Worm (Caenorhabditis elegans): ENCODE data around the gene C43D7.8.
A peak's percentile ranks its signal among the peaks of the same experiment; 100 is the strongest.

C43D7.8 gene

DNA sequence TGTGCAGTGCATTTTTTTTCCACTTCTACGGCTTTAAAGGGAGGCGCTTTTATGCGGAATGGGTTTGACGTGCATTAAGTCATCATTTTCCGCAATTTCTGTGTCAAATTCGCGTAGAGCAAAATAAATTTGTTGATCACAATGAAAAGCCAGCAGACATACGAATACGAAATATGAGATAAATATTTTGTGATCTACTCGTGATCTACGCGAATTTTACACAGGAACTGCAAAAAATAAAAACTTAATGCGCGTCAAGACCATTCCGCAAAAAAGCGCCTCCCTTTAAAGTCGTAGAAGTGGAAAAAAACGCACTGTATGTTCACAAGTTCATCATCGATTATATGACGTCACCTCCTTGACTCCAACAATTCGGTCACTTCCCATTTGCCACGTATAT, at the start of gene C43D7.8:
TSS of gene C43D7.8 (minus strand) at position 101 of the 400 bp plus-strand sequence.
- TF ChIP-seq nhr-28 (tag; optimal IDR thresholded peaks at IDR 0.05) (no peak), elt-3 (tag; optimal IDR thresholded peaks at IDR 0.05) (no peak), lin-32 (GFP tag; optimal IDR thresholded peaks at IDR 0.05) (no peak), cnd-1 (tag; optimal IDR thresholded peaks at IDR 0.05) (no peak), pha-4 (tag; optimal IDR thresholded peaks at IDR 0.05) (no peak), snpc-4 (tag; optimal IDR thresholded peaks at IDR 0.05) (no peak), blmp-1 (tag; optimal IDR thresholded peaks at IDR 0.05) (no peak), sptf-1 (tag; optimal IDR thresholded peaks at IDR 0.05) (no peak)

DNA sequence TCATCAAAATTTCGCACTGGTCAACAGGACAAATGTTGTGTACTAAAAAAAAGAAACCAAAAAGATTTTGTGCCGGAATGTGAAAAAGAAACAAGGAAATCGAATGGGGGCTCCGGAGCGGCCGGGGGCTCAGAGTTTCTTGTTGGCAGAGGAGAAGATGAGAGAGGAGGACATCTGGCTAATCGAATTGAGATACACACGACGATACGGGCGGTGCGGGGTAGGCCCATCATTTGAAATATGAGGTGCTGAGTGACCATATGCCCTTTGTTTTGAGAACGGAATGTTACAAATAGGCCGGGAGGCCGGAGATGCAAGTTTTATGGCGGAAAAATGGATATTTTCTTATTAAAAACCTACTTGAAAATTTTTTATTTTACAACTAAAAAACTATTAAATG, 46.7 kb upstream of the C43D7.8 start:
- TF ChIP-seq hlh-1 (tag; optimal IDR thresholded peaks at IDR 0.05) (peak; percentile 44), mab-5 (tag; optimal IDR thresholded peaks at IDR 0.05) (no peak), ces-1 (GFP tag; optimal IDR thresholded peaks at IDR 0.05) (peak; percentile 76)

DNA sequence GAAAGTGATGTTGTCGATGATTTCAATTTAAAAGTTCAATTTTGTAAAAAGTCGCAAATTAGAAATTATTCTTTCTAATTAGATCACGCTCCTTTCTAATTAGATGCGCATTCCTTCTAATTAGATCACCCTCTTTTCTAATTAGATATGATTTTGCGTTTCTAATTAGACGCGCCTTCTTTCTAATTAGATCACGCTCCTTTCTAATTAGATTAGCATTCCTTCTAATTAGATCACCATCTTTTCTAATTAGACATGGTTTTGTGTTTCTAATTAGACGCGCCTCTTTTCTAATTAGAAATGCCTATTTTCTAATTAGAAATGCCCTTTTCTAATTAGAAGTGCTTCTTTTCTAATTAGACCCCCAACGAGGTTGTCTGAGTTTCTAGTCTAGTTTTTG, 45.4 kb upstream of the C43D7.8 start:
- TF ChIP-seq lsy-2 (tag; optimal IDR thresholded peaks at IDR 0.05) = no peak
- peak; percentile 66 for TF ChIP-seq ceh-43 (GFP tag; optimal IDR thresholded peaks at IDR 0.05)

DNA sequence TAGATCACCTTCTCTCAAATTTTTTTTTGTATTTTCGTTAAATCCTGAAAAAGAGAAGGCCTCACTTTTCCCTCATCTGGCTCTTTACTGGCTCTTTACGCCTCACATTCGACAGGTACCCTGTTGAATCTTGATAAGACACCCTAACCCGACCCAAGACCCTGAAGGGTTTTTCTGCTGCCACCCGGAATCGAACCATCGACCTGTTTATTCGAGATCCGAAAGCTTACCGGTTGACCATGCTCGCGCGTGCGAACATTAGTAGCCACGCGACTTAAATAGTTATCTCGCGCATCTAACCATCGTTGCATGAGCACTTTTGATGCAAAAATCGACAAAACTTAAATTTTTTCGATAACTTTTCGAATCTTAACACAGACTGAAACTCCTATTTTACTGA, 43.9 kb upstream of the C43D7.8 start:
- TF ChIP-seq nhr-28 (tag; optimal IDR thresholded peaks at IDR 0.05) = no peak
- TF ChIP-seq blmp-1 (tag; optimal IDR thresholded peaks at IDR 0.05) = no peak
- no peak for TF ChIP-seq unc-39 (tag; optimal IDR thresholded peaks at IDR 0.05)
- no peak for TF ChIP-seq lin-32 (GFP tag; optimal IDR thresholded peaks at IDR 0.05)
- no peak for TF ChIP-seq sptf-1 (tag; optimal IDR thresholded peaks at IDR 0.05)
- no peak for TF ChIP-seq mab-5 (tag; optimal IDR thresholded peaks at IDR 0.05)
- no peak for TF ChIP-seq zip-8 (tag; optimal IDR thresholded peaks at IDR 0.05)
- TF ChIP-seq nhr-237 (tag; optimal IDR thresholded peaks at IDR 0.05) = no peak
- TF ChIP-seq nhr-76 (tag; optimal IDR thresholded peaks at IDR 0.05) = no peak
- TF ChIP-seq ceh-39 (tag; optimal IDR thresholded peaks at IDR 0.05) = no peak
- TF ChIP-seq sem-2 (GFP tag; optimal IDR thresholded peaks at IDR 0.05) = no peak
- no peak for TF ChIP-seq M03D4.4 (tag; optimal IDR thresholded peaks at IDR 0.05)
- no peak for TF ChIP-seq nhr-12 (tag; optimal IDR thresholded peaks at IDR 0.05)
- no peak for TF ChIP-seq cnd-1 (tag; optimal IDR thresholded peaks at IDR 0.05)
- TF ChIP-seq mls-2 (tag; optimal IDR thresholded peaks at IDR 0.05) = no peak
- no peak for TF ChIP-seq ceh-83 (GFP tag; optimal IDR thresholded peaks at IDR 0.05)
- TF ChIP-seq unc-62 (GFP tag; optimal IDR thresholded peaks at IDR 0.05) = no peak
- TF ChIP-seq ces-1 (GFP tag; optimal IDR thresholded peaks at IDR 0.05) = no peak

DNA sequence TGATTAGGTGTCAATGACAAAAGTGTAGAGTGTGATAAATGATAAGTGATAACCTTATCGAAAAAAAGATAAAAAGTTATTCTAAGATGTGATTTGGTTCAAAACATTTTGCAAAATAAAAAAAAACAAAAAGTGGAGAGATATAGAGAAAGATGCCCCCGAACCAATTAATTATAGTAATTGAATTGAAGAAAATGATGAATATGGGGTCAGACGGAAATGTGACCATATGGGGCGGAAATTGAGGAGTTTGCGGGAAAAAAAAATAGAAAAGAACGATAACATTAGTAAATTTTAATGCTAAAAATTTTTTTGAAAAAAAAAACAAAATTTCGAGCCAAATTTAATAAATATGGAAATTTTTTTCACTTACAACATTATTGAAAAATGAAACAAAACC, 43.2 kb upstream of the C43D7.8 start:
- TF ChIP-seq nhr-237 (tag; optimal IDR thresholded peaks at IDR 0.05) = no peak
- TF ChIP-seq elt-1 (tag; optimal IDR thresholded peaks at IDR 0.05; ENCODE audit: borderline replicate concordance, insufficient read depth) = no peak
- no peak for TF ChIP-seq hlh-1 (tag; optimal IDR thresholded peaks at IDR 0.05)
- TF ChIP-seq ces-1 (GFP tag; optimal IDR thresholded peaks at IDR 0.05) = peak; percentile 88
- no peak for TF ChIP-seq nhr-28 (tag; optimal IDR thresholded peaks at IDR 0.05)

DNA sequence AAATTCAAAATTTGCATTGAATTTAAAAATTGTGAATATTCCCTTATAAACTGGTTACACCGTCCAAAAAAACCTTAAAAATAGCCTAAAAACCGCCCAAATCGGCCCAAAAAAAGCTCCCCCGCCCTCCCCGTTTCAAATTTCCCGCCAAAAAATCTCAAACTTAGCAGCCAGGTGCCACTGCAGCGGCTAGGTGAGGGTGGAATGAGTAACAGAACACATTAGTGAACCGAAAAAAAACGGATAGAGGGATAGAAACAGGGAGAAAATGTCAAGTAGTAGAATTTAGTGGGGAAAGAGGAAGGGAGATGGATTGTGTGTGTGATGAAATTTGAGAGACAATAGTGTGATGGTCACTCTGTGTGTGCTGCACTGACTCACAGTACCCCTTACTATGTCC, 40.7 kb upstream of the C43D7.8 start:
- TF ChIP-seq unc-39 (tag; optimal IDR thresholded peaks at IDR 0.05) (no peak), M03D4.4 (tag; optimal IDR thresholded peaks at IDR 0.05) (no peak), elt-1 (tag; optimal IDR thresholded peaks at IDR 0.05; ENCODE audit: borderline replicate concordance, insufficient read depth) (no peak), zip-8 (tag; optimal IDR thresholded peaks at IDR 0.05) (no peak), nhr-237 (tag; optimal IDR thresholded peaks at IDR 0.05) (no peak), mep-1 (tag; optimal IDR thresholded peaks at IDR 0.05) (no peak), lsy-2 (tag; optimal IDR thresholded peaks at IDR 0.05) (no peak)

DNA sequence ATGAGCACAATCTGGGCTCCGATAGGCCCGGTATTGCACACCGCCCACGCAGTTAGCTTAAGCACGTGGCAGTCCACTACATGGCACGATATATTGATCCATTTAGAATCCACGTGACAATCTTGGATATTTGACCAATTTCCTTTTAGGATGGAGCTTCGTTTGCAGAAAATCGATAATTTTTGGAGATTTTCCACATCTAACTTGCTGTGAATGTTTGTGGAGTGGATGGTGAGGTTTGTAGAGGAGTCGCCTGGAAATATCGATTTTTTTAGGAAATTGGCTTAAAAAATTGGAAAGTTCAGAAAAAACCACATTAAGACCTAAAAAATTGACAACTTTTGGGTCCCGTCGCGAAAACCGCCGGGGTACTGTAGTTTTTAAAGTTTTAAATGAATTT, 26.0 kb upstream of the C43D7.8 start:
- TF ChIP-seq cnd-1 (tag; optimal IDR thresholded peaks at IDR 0.05) (no peak), sem-2 (GFP tag; optimal IDR thresholded peaks at IDR 0.05) (no peak), flh-1 (GFP tag; optimal IDR thresholded peaks at IDR 0.05) (no peak), nhr-2 (tag; optimal IDR thresholded peaks at IDR 0.05) (no peak), nhr-237 (tag; optimal IDR thresholded peaks at IDR 0.05) (no peak), ham-2 (GFP tag; optimal IDR thresholded peaks at IDR 0.05) (no peak), M03D4.4 (tag; optimal IDR thresholded peaks at IDR 0.05) (no peak), elt-3 (tag; optimal IDR thresholded peaks at IDR 0.05) (no peak), nhr-28 (tag; optimal IDR thresholded peaks at IDR 0.05) (no peak), elt-1 (tag; optimal IDR thresholded peaks at IDR 0.05; ENCODE audit: borderline replicate concordance, insufficient read depth) (no peak), sptf-1 (tag; optimal IDR thresholded peaks at IDR 0.05) (no peak), ces-1 (GFP tag; optimal IDR thresholded peaks at IDR 0.05) (no peak), mls-2 (tag; optimal IDR thresholded peaks at IDR 0.05) (no peak), snpc-4 (tag; optimal IDR thresholded peaks at IDR 0.05) (no peak), nhr-76 (tag; optimal IDR thresholded peaks at IDR 0.05) (no peak), pha-4 (tag; optimal IDR thresholded peaks at IDR 0.05) (no peak), lin-32 (GFP tag; optimal IDR thresholded peaks at IDR 0.05) (no peak), blmp-1 (tag; optimal IDR thresholded peaks at IDR 0.05) (no peak), nhr-12 (tag; optimal IDR thresholded peaks at IDR 0.05) (no peak), mab-5 (tag; optimal IDR thresholded peaks at IDR 0.05) (no peak)

Data from whole organism, mixed stage, embryonic.